Worm (Caenorhabditis elegans): ENCODE measurements around the gene srh-30.

Gene srh-30

ce11 chrV:6778457-6778856 lies 6.9 kb upstream of the srh-30 start:
- TF ChIP-seq ZK185.1 (tag; optimal IDR thresholded peaks at IDR 0.05; ENCODE audit: poor library complexity, severe bottlenecking), result no peak

- no peak for TF ChIP-seq him-1 (tag; optimal IDR thresholded peaks at IDR 0.05)
- no peak for TF ChIP-seq sdz-38 (tag; optimal IDR thresholded peaks at IDR 0.05)
- no peak for TF ChIP-seq ceh-27 (GFP tag; optimal IDR thresholded peaks at IDR 0.05)
- no peak for TF ChIP-seq tlf-1 (GFP tag; optimal IDR thresholded peaks at IDR 0.05)
- no peak for TF ChIP-seq Y56A3A.18 (GFP tag; IDR thresholded peaks at IDR 0.05)
- no peak for TF ChIP-seq ccch-3 (GFP tag; optimal IDR thresholded peaks at IDR 0.05)
- no peak for TF ChIP-seq tbp1 (GFP tag; optimal IDR thresholded peaks at IDR 0.05)
- TF ChIP-seq mcd-1 (GFP tag; IDR thresholded peaks at IDR 0.05), result no peak
- TF ChIP-seq lin-40 (tag; optimal IDR thresholded peaks at IDR 0.05), result no peak
- no peak for TF ChIP-seq snpc-1.1 (tag; optimal IDR thresholded peaks at IDR 0.05; ENCODE audit: insufficient read depth)
- no peak for TF ChIP-seq nfya-2 (GFP tag; IDR thresholded peaks at IDR 0.05)
- no peak for TF ChIP-seq cebp-1 (GFP tag; IDR thresholded peaks at IDR 0.05)
- TF ChIP-seq cebp-1 (tag; optimal IDR thresholded peaks at IDR 0.05), result no peak
- TF ChIP-seq somi-1 (GFP tag; optimal IDR thresholded peaks at IDR 0.05), result no peak
- no peak for TF ChIP-seq Y53F4B.3 (GFP tag; IDR thresholded peaks at IDR 0.05)
- TF ChIP-seq rpc-1 (optimal IDR thresholded peaks at IDR 0.05), result no peak
- no peak for TF ChIP-seq rpc-1 (tag; optimal IDR thresholded peaks at IDR 0.05)
- no peak for TF ChIP-seq K11D2.4 (GFP tag; IDR thresholded peaks at IDR 0.05)
- TF ChIP-seq athp-1 (tag; optimal IDR thresholded peaks at IDR 0.05), result no peak
Observed at ce11 chrV:6775708-6776107, 4.2 kb upstream of the srh-30 start, which contains the start of gene srh-28. TSS of gene srh-28 (minus strand) at chrV:6775808.

- no peak for TF ChIP-seq K11D2.4 (GFP tag; IDR thresholded peaks at IDR 0.05)
- peak; percentile 64 for TF ChIP-seq madf-6 (GFP tag; IDR thresholded peaks at IDR 0.05)
- TF ChIP-seq hmg-20 (GFP tag; IDR thresholded peaks at IDR 0.05), result no peak
- TF ChIP-seq ztf-18 (tag; optimal IDR thresholded peaks at IDR 0.05), result no peak
- TF ChIP-seq D2030.7 (GFP tag; IDR thresholded peaks at IDR 0.05), result no peak
- TF ChIP-seq gei-17 (GFP tag; optimal IDR thresholded peaks at IDR 0.05), result no peak
- peak; percentile 39 for TF ChIP-seq efl-1 (GFP tag; optimal IDR thresholded peaks at IDR 0.05)
Observed at ce11 chrV:6773735-6774134, 2.2 kb upstream of the srh-30 start, which contains the start of gene ZC404.16. TSS of gene ZC404.16 (minus strand) at chrV:6773835.

- TF ChIP-seq ceh-40 (GFP tag; IDR thresholded peaks at IDR 0.05), result no peak
- no peak for TF ChIP-seq akir-1 (GFP tag; optimal IDR thresholded peaks at IDR 0.05)
- no peak for TF ChIP-seq mes-4 (tag; optimal IDR thresholded peaks at IDR 0.05)
- no peak for TF ChIP-seq F52B5.7 (tag; optimal IDR thresholded peaks at IDR 0.05)
- TF ChIP-seq T07F8.4 (tag; optimal IDR thresholded peaks at IDR 0.05), result no peak
- TF ChIP-seq snpc-1.3 (tag; optimal IDR thresholded peaks at IDR 0.05; ENCODE audit: insufficient read depth), result no peak
- no peak for TF ChIP-seq lag-1 (GFP tag; IDR thresholded peaks at IDR 0.05)
- no peak for TF ChIP-seq K11D2.4 (GFP tag; IDR thresholded peaks at IDR 0.05)
- no peak for TF ChIP-seq lsy-27 (tag; optimal IDR thresholded peaks at IDR 0.05; ENCODE audit: borderline replicate concordance, insufficient read depth)
- TF ChIP-seq him-1 (tag; optimal IDR thresholded peaks at IDR 0.05), result no peak
- TF ChIP-seq ztf-28 (GFP tag; IDR thresholded peaks at IDR 0.05), result no peak
- no peak for TF ChIP-seq fkh-3 (tag; optimal IDR thresholded peaks at IDR 0.05)
- no peak for TF ChIP-seq repo-1 (tag; optimal IDR thresholded peaks at IDR 0.05)
- TF ChIP-seq ceh-91 (GFP tag; IDR thresholded peaks at IDR 0.05), result no peak
- no peak for TF ChIP-seq hrde-1 (tag; optimal IDR thresholded peaks at IDR 0.05; ENCODE audit: borderline replicate concordance)
- no peak for TF ChIP-seq lsl-1 (GFP tag; optimal IDR thresholded peaks at IDR 0.05)
Observed at ce11 chrV:6769440-6769839, 2.1 kb downstream of the srh-30 start.
